Fruit fly (Drosophila melanogaster): Measurements from ENCODE around the gene Srg3.

Gene Srg3

dm6 chr3L:9398435-9398981 is 44.5 kb upstream of the Srg3 start:
- peak; percentile 24 to 25 for TF ChIP-seq ss (GFP tag; optimal IDR thresholded peaks at IDR 0.05)
- peak; percentile 39 for TF ChIP-seq CG3032 (tag; optimal IDR thresholded peaks at IDR 0.05)
- TF ChIP-seq CG1621 (tag; optimal IDR thresholded peaks at IDR 0.05), result peak; percentile 8
- TF ChIP-seq CG8119 (GFP tag; IDR thresholded peaks at IDR 0.05), result 0 out of 3 replicates have a peak, but pooled peaks have one; percentile 25
- peak; percentile 21 for TF ChIP-seq CG10669 (GFP tag; optimal IDR thresholded peaks at IDR 0.05)
- TF ChIP-seq Eip93F (GFP tag; optimal IDR thresholded peaks at IDR 0.05), result no peak
- TF ChIP-seq CG9139 (GFP tag; optimal IDR thresholded peaks at IDR 0.05), result no peak
- peak; percentile 50 for TF ChIP-seq Eip78C (GFP tag)
- peak; percentile 5 for TF ChIP-seq CG6808 (GFP tag; optimal IDR thresholded peaks at IDR 0.05)
- TF ChIP-seq CG11294 (GFP tag; IDR thresholded peaks at IDR 0.05), result peak; percentile 39
- TF ChIP-seq CG11902 (GFP tag; optimal IDR thresholded peaks at IDR 0.05), result peak; percentile 3
- peak; percentile 57 for TF ChIP-seq CG3919 (GFP tag; optimal IDR thresholded peaks at IDR 0.05)
- TF ChIP-seq topi (GFP tag; optimal IDR thresholded peaks at IDR 0.05), result no peak
- peak in 1 of 2 experiments; percentile 12 for TF ChIP-seq salr (GFP tag; optimal IDR thresholded peaks at IDR 0.05)
- peak; percentile 21 for TF ChIP-seq OdsH (GFP tag; optimal IDR thresholded peaks at IDR 0.05)
- peak; percentile 31; the same call in 1 of the 3 replicates for TF ChIP-seq CG6163 (GFP tag; IDR thresholded peaks at IDR 0.05)
- no peak for TF ChIP-seq achi (GFP tag; optimal IDR thresholded peaks at IDR 0.05)
- TF ChIP-seq CG15336 (GFP tag; IDR thresholded peaks at IDR 0.05), result no peak
- TF ChIP-seq cyc (GFP tag; optimal IDR thresholded peaks at IDR 0.05), result peak; percentile 16
- peak; percentile 19 for TF ChIP-seq Sox14 (GFP tag; optimal IDR thresholded peaks at IDR 0.05)
- peak; percentile 14 for TF ChIP-seq spab (GFP tag; optimal IDR thresholded peaks at IDR 0.05)
- TF ChIP-seq Ets96B (tag; optimal IDR thresholded peaks at IDR 0.05), result peak; percentile 8
- TF ChIP-seq CG7368 (GFP tag; optimal IDR thresholded peaks at IDR 0.05), result peak; percentile 11
- peak; percentile 6 for TF ChIP-seq net (GFP tag; optimal IDR thresholded peaks at IDR 0.05)

dm6 chr3L:9399013-9399750 is 43.9 kb upstream of the Srg3 start, which contains the start of gene CG4080:
CG4080 (minus strand) TSS chr3L:9399227.
- TF ChIP-seq topi (GFP tag; optimal IDR thresholded peaks at IDR 0.05) (peak; percentile 46), fkh (GFP tag; optimal IDR thresholded peaks at IDR 0.05) (peak; percentile 82), Sox14 (GFP tag; optimal IDR thresholded peaks at IDR 0.05) (peak; percentile 21), CG8632 (GFP tag; optimal IDR thresholded peaks at IDR 0.05) (peak; percentile 26), fd59A (GFP tag; optimal IDR thresholded peaks at IDR 0.05) (no peak), Eip78C (GFP tag) (peak; percentile 79), esn (GFP tag; optimal IDR thresholded peaks at IDR 0.05) (peak; percentile 61), CG10669 (GFP tag; optimal IDR thresholded peaks at IDR 0.05) (no peak), net (GFP tag; optimal IDR thresholded peaks at IDR 0.05) (no peak), cyc (GFP tag; optimal IDR thresholded peaks at IDR 0.05) (peak; percentile 31), salr (GFP tag; optimal IDR thresholded peaks at IDR 0.05) (no peak), vri (GFP tag; optimal IDR thresholded peaks at IDR 0.05) (peak; percentile 40), CG6808 (GFP tag; optimal IDR thresholded peaks at IDR 0.05) (no peak), CG6276 (GFP tag; optimal IDR thresholded peaks at IDR 0.05) (no peak), CG16779 (tag; optimal IDR thresholded peaks at IDR 0.05) (peak; percentile 43), lz (GFP tag; optimal IDR thresholded peaks at IDR 0.05) (peak; percentile 37), achi (GFP tag; optimal IDR thresholded peaks at IDR 0.05) (peak; percentile 5), Sox102F (GFP tag; optimal IDR thresholded peaks at IDR 0.05) (peak; percentile 64), acj6 (GFP tag; optimal IDR thresholded peaks at IDR 0.05) (peak; percentile 8), ss (GFP tag; optimal IDR thresholded peaks at IDR 0.05) (peak in 1 of 2 experiments; percentile 10), CG1621 (tag; optimal IDR thresholded peaks at IDR 0.05) (peak; percentile 30), CG6854 (GFP tag; optimal IDR thresholded peaks at IDR 0.05) (peak; percentile 9), CG31627 (GFP tag; optimal IDR thresholded peaks at IDR 0.05) (no peak), svp (GFP tag) (peak; percentile 59), Lpt (GFP tag; optimal IDR thresholded peaks at IDR 0.05) (no peak), Met (GFP tag; optimal IDR thresholded peaks at IDR 0.05) (peak; percentile 64), Eip93F (GFP tag; optimal IDR thresholded peaks at IDR 0.05) (peak; percentile 61), Eip75B (GFP tag; optimal IDR thresholded peaks at IDR 0.05) (peak; percentile 7), dsx (GFP tag; optimal IDR thresholded peaks at IDR 0.05; ENCODE audit: poor library complexity, severe bottlenecking) (peak; percentile 48)

Measured in whole organism, prepupa.